Fruit fly (Drosophila melanogaster) whole organism, prepupa: ENCODE results near the gene CG34273.

Source experiments
- CG34406 ChIP-seq: fragments of 200-800 bp; sonication (Bioruptor generic); optimal IDR thresholded peaks from 3 replicates; lab custom pipeline; 2016; ENCODE audit warnings: missing biosample characterization, missing genetic modification characterization
- CG6854 ChIP-seq: fragments of 200-800 bp; sonication (Bioruptor generic); optimal IDR thresholded peaks from 2 replicates; lab custom pipeline; 2017; ENCODE audit warnings: missing biosample characterization, mild to moderate bottlenecking, missing genetic modification characterization
- CG7368 ChIP-seq: fragments of 200-800 bp; sonication (Bioruptor generic); optimal IDR thresholded peaks from 3 replicates; lab custom pipeline; 2016; ENCODE audit warnings: missing biosample characterization, missing genetic modification characterization
- CG8632 ChIP-seq: fragments of 200-800 bp; sonication (Bioruptor generic); optimal IDR thresholded peaks from 3 replicates; lab custom pipeline; 2016; ENCODE audit warnings: missing biosample characterization, missing genetic modification characterization
- Ets21C ChIP-seq: fragments of 200-800 bp; sonication (Bioruptor generic); optimal IDR thresholded peaks from 3 replicates; lab custom pipeline; 2016; ENCODE audit warnings: missing biosample characterization, missing genetic modification characterization
- Lpt ChIP-seq: fragments of 200-800 bp; sonication (Bioruptor generic); optimal IDR thresholded peaks from 3 replicates; lab custom pipeline; 2016; ENCODE audit warnings: missing biosample characterization, missing genetic modification characterization
- OdsH ChIP-seq: fragments of 200-800 bp; sonication (Bioruptor generic); optimal IDR thresholded peaks from 3 replicates; lab custom pipeline; 2016; ENCODE audit warnings: missing biosample characterization, missing genetic modification characterization
- fkh ChIP-seq: fragments of 200-800 bp; sonication (Bioruptor generic); optimal IDR thresholded peaks from 3 replicates; lab custom pipeline; 2017; ENCODE audit warnings: missing biosample characterization, mild to moderate bottlenecking, missing genetic modification characterization, moderate library complexity

DNA sequence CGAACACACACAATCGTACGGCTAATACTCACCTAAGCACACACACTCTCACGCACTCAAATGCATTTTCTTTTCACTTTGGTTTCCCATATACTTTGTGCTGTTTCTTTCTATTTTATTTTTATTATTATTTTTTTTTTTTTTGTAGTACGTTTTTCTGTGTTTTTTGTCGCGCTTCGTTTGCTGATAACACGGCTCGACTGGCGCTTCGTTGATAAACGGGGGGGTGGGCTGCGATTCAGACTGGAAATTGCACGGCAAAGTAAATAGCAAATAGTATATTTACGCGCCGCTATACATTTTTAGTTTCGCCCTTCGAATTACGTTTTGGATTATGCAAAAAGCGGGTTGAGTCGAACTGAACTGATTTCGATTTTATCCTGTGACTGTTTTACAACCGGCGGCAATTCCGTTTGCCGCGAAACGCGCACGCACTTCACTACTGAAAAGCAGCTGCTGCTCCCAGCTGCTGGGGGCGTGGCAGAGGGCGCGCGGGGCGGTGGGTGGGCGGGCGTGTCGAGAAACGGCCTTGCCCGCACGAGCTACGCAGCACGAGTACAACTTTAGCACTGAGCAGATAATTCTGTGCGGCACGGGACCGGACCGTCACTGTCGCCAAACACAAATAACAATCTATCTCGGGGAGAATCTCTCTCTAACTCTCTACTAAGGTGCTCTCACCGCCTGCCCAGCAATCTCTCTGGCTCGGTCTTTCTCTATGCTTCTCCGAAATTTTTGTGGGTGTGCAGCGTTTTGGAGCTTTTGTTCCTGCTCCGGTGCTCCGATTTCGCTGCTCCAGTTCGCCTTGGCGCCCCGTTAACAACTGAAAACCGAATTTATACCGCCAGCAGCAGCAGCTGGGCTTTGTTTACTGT lies 40.9 kb downstream of the CG34273 start, which contains the start of gene Pde6:
- TF ChIP-seq CG8632 (GFP tag; lab: Kevin White, UChicago): peak; percentile 0
- TF ChIP-seq Lpt (GFP tag; lab: Kevin White, UChicago): peak; percentile 65
- TF ChIP-seq CG7368 (GFP tag; lab: Kevin White, UChicago): no peak
- peak; percentile 40 for TF ChIP-seq CG34406 (GFP tag; lab: Kevin White, UChicago)
- TF ChIP-seq Ets21C (GFP tag; lab: Kevin White, UChicago): no peak
- TF ChIP-seq OdsH: no peak
- no peak for TF ChIP-seq CG6854 (GFP tag; lab: Kevin White, UChicago)
- peak; percentile 5 for TF ChIP-seq fkh (GFP tag; lab: Kevin White, UChicago)
